Worm (Caenorhabditis elegans) whole organism, young adult: ENCODE results near the gene T26C12.2.
A peak's percentile ranks its signal among the peaks of the same experiment; 100 is the strongest.

ENCODE experiments used
- B0336.3 ChIP-seq: fragments of 200-800 bp; sonication (Bioruptor generic); IDR thresholded peaks from 2 replicates; pipeline ENCODE4 v1.3.6; 2022; ENCODE audit warnings: missing genetic modification characterization, missing compliant biosample characterization
- F23B12.7 ChIP-seq: sonication (generic microtip); optimal IDR thresholded peaks from 2 replicates; lab custom pipeline; 2017; ENCODE audit warnings: missing genetic modification characterization, mild to moderate bottlenecking, missing compliant biosample characterization, antibody characterized with exemption, moderate library complexity; ENCODE audit not compliant: insufficient read depth
- F33H1.4 ChIP-seq: fragments of 200-800 bp; sonication (Bioruptor generic); IDR thresholded peaks from 2 replicates; pipeline ENCODE4 v1.3.6; 2022; ENCODE audit warnings: missing genetic modification reagents, missing genetic modification characterization, missing compliant biosample characterization
- F37B4.10 ChIP-seq: fragments of 200-800 bp; sonication (Bioruptor generic); IDR thresholded peaks from 2 replicates; pipeline ENCODE4 v1.3.6; 2022; ENCODE audit warnings: missing genetic modification characterization, missing compliant biosample characterization
- F57C9.4 ChIP-seq: sonication (generic microtip); optimal IDR thresholded peaks from 2 replicates; lab custom pipeline; 2017; ENCODE audit warnings: mild to moderate bottlenecking, missing genetic modification characterization, missing compliant biosample characterization
- K11D2.4 ChIP-seq: fragments of 200-800 bp; sonication (Bioruptor generic); IDR thresholded peaks from 2 replicates; pipeline ENCODE4 v1.3.6; 2022; ENCODE audit warnings: missing genetic modification reagents, missing genetic modification characterization, missing compliant biosample characterization
- K12H6.12 ChIP-seq: fragments of 200-800 bp; sonication (Bioruptor generic); optimal IDR thresholded peaks from 2 replicates; lab custom pipeline; 2018; ENCODE audit warnings: mild to moderate bottlenecking, missing genetic modification characterization, missing compliant biosample characterization
- T07F8.4 ChIP-seq: sonication (generic microtip); optimal IDR thresholded peaks from 2 replicates; lab custom pipeline; 2016; ENCODE audit warnings: mild to moderate bottlenecking, missing genetic modification characterization, moderate library complexity, missing compliant biosample characterization
- Y53G8AR.9 ChIP-seq: fragments of 200-800 bp; sonication (Bioruptor generic); conservative IDR thresholded peaks from 2 replicates; pipeline ENCODE4 v1.3.6; 2022; ENCODE audit warnings: missing genetic modification reagents, missing genetic modification characterization, missing compliant biosample characterization
- Y79H2A.3 ChIP-seq: fragments of 200-800 bp; sonication (Bioruptor generic); conservative IDR thresholded peaks from 2 replicates; pipeline ENCODE4 v1.3.6; 2022; ENCODE audit warnings: missing genetic modification reagents, missing genetic modification characterization, missing compliant biosample characterization
- aptf-3 ChIP-seq: fragments of 200-800 bp; sonication (Bioruptor generic); IDR thresholded peaks from 2 replicates; pipeline ENCODE4 v1.3.6; 2022; ENCODE audit warnings: missing genetic modification characterization, missing compliant biosample characterization
- atf-7 ChIP-seq: sonication (generic microtip); optimal IDR thresholded peaks from 2 replicates; lab custom pipeline; 2017; ENCODE audit warnings: mild to moderate bottlenecking, missing genetic modification characterization, missing compliant biosample characterization
- attf-3 ChIP-seq: fragments of 200-800 bp; sonication (Bioruptor generic); conservative IDR thresholded peaks from 2 replicates; pipeline ENCODE4 v1.3.6; 2022; ENCODE audit warnings: missing genetic modification reagents, missing genetic modification characterization, missing compliant biosample characterization
- attf-5 ChIP-seq: fragments of 200-800 bp; sonication (Bioruptor generic); optimal IDR thresholded peaks from 2 replicates; lab custom pipeline; 2018; ENCODE audit warnings: mild to moderate bottlenecking, missing genetic modification characterization, missing compliant biosample characterization
- cebp-1 ChIP-seq, 2 experiments: fragments of 200-800 bp in 1 of 2; sonication (Bioruptor generic) in 1 of 2; sonication (generic microtip) in 1 of 2; IDR thresholded peaks in 1 of 2; optimal IDR thresholded peaks in 1 of 2; 2 replicates each; pipeline versions ENCODE4 v1.3.6 to Lab custom; 2017 to 2022; ENCODE audit warnings: missing compliant biosample characterization in 2 of 2, missing genetic modification characterization in 2 of 2, mild to moderate bottlenecking in 1 of 2, missing genetic modification reagents in 1 of 2, moderate library complexity in 1 of 2
- ceh-58 ChIP-seq: fragments of 200-800 bp; sonication (Bioruptor generic); IDR thresholded peaks from 2 replicates; pipeline ENCODE4 v1.3.6; 2022; ENCODE audit warnings: missing genetic modification characterization, missing compliant biosample characterization
- die-1 ChIP-seq: sonication (generic microtip); optimal IDR thresholded peaks from 2 replicates; lab custom pipeline; 2016; ENCODE audit warnings: missing genotype, mild to moderate bottlenecking, missing genetic modification characterization, missing compliant biosample characterization
- dox-1 ChIP-seq: fragments of 200-800 bp; sonication (Bioruptor generic); IDR thresholded peaks from 2 replicates; pipeline ENCODE4 v1.3.6; 2022; ENCODE audit warnings: missing genetic modification reagents, missing genetic modification characterization, missing compliant biosample characterization
- egl-44 ChIP-seq: fragments of 200-800 bp; sonication (Bioruptor generic); IDR thresholded peaks from 2 replicates; pipeline ENCODE4 v1.3.6; 2022; ENCODE audit warnings: missing genetic modification reagents, missing genetic modification characterization, missing compliant biosample characterization
- egrh-3 ChIP-seq: fragments of 200-800 bp; sonication (Bioruptor generic); IDR thresholded peaks from 2 replicates; pipeline ENCODE4 v1.3.6; 2022; ENCODE audit warnings: missing genetic modification reagents, missing genetic modification characterization, missing compliant biosample characterization
- ekl-4 ChIP-seq: fragments of 200-800 bp; sonication (Bioruptor generic); IDR thresholded peaks from 2 replicates; pipeline ENCODE4 v1.3.6; 2022; ENCODE audit warnings: missing genetic modification reagents, missing genetic modification characterization, missing compliant biosample characterization
- hlh-26 ChIP-seq: fragments of 200-800 bp; sonication (Bioruptor generic); conservative IDR thresholded peaks from 2 replicates; pipeline ENCODE4 v1.3.6; 2022; ENCODE audit warnings: missing genetic modification reagents, missing genetic modification characterization, missing compliant biosample characterization
- hmg-1.2 ChIP-seq: fragments of 200-800 bp; sonication (Bioruptor generic); IDR thresholded peaks from 2 replicates; pipeline ENCODE4 v1.3.6; 2022; ENCODE audit warnings: missing genetic modification reagents, missing genetic modification characterization, missing compliant biosample characterization
- let-607 ChIP-seq, 2 experiments: fragments of 200-800 bp in 1 of 2; sonication (Bioruptor generic) in 1 of 2; sonication (generic microtip) in 1 of 2; optimal IDR thresholded peaks; 2 replicates each; lab custom pipeline; 2016 to 2018; ENCODE audit warnings: mild to moderate bottlenecking in 2 of 2, missing compliant biosample characterization in 2 of 2, missing genetic modification characterization in 2 of 2, moderate library complexity in 2 of 2, missing genotype in 1 of 2
- lin-26 ChIP-seq: fragments of 200-800 bp; sonication (Bioruptor generic); IDR thresholded peaks from 2 replicates; pipeline ENCODE4 v1.3.6; 2022; ENCODE audit warnings: missing genetic modification reagents, missing genetic modification characterization, missing compliant biosample characterization
- lin-35 ChIP-seq, 3 experiments: fragments of 150-350 bp in 2 of 3; sonication (generic microtip) in 1 of 3; optimal IDR thresholded peaks; 2 replicates each; lab custom pipeline; 2014 to 2018; ENCODE audit warnings: missing biosample characterization in 3 of 3, missing genetic modification characterization in 3 of 3, missing genetic modification reagents in 3 of 3
- lin-40 ChIP-seq: sonication (generic microtip); optimal IDR thresholded peaks from 2 replicates; lab custom pipeline; 2016; ENCODE audit warnings: missing genetic modification characterization, mild to moderate bottlenecking, missing compliant biosample characterization, missing genotype, missing genetic modification reagents
- lin-54 ChIP-seq: fragments of 200-800 bp; sonication (Bioruptor generic); optimal IDR thresholded peaks from 2 replicates; lab custom pipeline; 2018; ENCODE audit warnings: mild to moderate bottlenecking, missing genetic modification characterization, missing compliant biosample characterization
- madf-10 ChIP-seq: sonication (generic microtip); optimal IDR thresholded peaks from 2 replicates; lab custom pipeline; 2016; ENCODE audit warnings: mild to moderate bottlenecking, missing genetic modification characterization, missing compliant biosample characterization
- madf-3 ChIP-seq: fragments of 200-800 bp; sonication (Bioruptor generic); IDR thresholded peaks from 2 replicates; pipeline ENCODE4 v1.3.6; 2022; ENCODE audit warnings: missing genetic modification reagents, missing genetic modification characterization, missing compliant biosample characterization
- madf-6 ChIP-seq: fragments of 200-800 bp; sonication (Bioruptor generic); IDR thresholded peaks from 2 replicates; pipeline ENCODE4 v1.3.6; 2022; ENCODE audit warnings: missing genetic modification reagents, missing genetic modification characterization, missing compliant biosample characterization
- mcd-1 ChIP-seq: fragments of 200-800 bp; sonication (Bioruptor generic); IDR thresholded peaks from 2 replicates; pipeline ENCODE4 v1.3.6; 2022; ENCODE audit warnings: missing genetic modification reagents, missing genetic modification characterization, missing compliant biosample characterization
- nfyb-1 ChIP-seq: fragments of 200-800 bp; sonication (Bioruptor generic); IDR thresholded peaks from 2 replicates; pipeline ENCODE4 v1.3.6; 2022; ENCODE audit warnings: missing genetic modification reagents, missing genetic modification characterization, missing compliant biosample characterization
- nhr-80 ChIP-seq: sonication (generic microtip); optimal IDR thresholded peaks from 2 replicates; lab custom pipeline; 2016; ENCODE audit warnings: missing genetic modification characterization, missing compliant biosample characterization
- nhr-90 ChIP-seq: sonication (generic microtip); optimal IDR thresholded peaks from 2 replicates; lab custom pipeline; 2016; ENCODE audit warnings: missing genotype, mild to moderate bottlenecking, missing genetic modification characterization, missing compliant biosample characterization
- pbrm-1 ChIP-seq: fragments of 200-800 bp; sonication (Bioruptor generic); IDR thresholded peaks from 2 replicates; pipeline ENCODE4 v1.3.6; 2022; ENCODE audit warnings: missing genetic modification reagents, missing genetic modification characterization, missing compliant biosample characterization
- snpc-1.1 ChIP-seq: sonication (generic microtip); optimal IDR thresholded peaks from 2 replicates; lab custom pipeline; 2017; ENCODE audit warnings: missing genetic modification characterization, mild to moderate bottlenecking, missing compliant biosample characterization, antibody characterized with exemption, moderate library complexity, missing genotype, missing genetic modification reagents; ENCODE audit not compliant: insufficient read depth
- snpc-1.3 ChIP-seq: sonication (generic microtip); optimal IDR thresholded peaks from 2 replicates; lab custom pipeline; 2017; ENCODE audit warnings: missing genetic modification characterization, mild to moderate bottlenecking, missing compliant biosample characterization, antibody characterized with exemption, moderate library complexity, missing genotype, missing genetic modification reagents; ENCODE audit not compliant: insufficient read depth
- snpc-4 ChIP-seq, 5 experiments: fragments of 150-350 bp in 1 of 5; sonication (generic microtip) in 4 of 5; optimal IDR thresholded peaks; 2 replicates each; lab custom pipeline; 2014 to 2018; ENCODE audit warnings: missing genetic modification characterization in 5 of 5, missing biosample characterization in 3 of 5, antibody characterized with exemption in 2 of 5, mild to moderate bottlenecking in 2 of 5, missing compliant biosample characterization in 2 of 5, missing genotype in 2 of 5, moderate library complexity in 2 of 5, missing genetic modification reagents in 1 of 5
- somi-1 ChIP-seq: fragments of 200-800 bp; sonication (Bioruptor generic); optimal IDR thresholded peaks from 2 replicates; lab custom pipeline; 2018; ENCODE audit warnings: mild to moderate bottlenecking, missing genetic modification characterization, missing compliant biosample characterization
- unc-130 ChIP-seq: sonication (generic microtip); optimal IDR thresholded peaks from 2 replicates; lab custom pipeline; 2016; ENCODE audit warnings: missing genetic modification reagents, missing genetic modification characterization, missing compliant biosample characterization
- zfh-2 ChIP-seq: fragments of 200-800 bp; sonication (Bioruptor generic); conservative IDR thresholded peaks from 2 replicates; pipeline ENCODE4 v1.3.6; 2022; ENCODE audit warnings: missing genetic modification reagents, missing genetic modification characterization, missing compliant biosample characterization
- ztf-18 ChIP-seq: sonication (generic microtip); optimal IDR thresholded peaks from 2 replicates; lab custom pipeline; 2016; ENCODE audit warnings: missing genotype, mild to moderate bottlenecking, missing genetic modification characterization, missing compliant biosample characterization
- ztf-22 ChIP-seq: fragments of 200-800 bp; sonication (Bioruptor generic); optimal IDR thresholded peaks from 2 replicates; lab custom pipeline; 2018; ENCODE audit warnings: mild to moderate bottlenecking, missing genetic modification characterization, moderate library complexity, missing compliant biosample characterization
- ztf-26 ChIP-seq: sonication (generic microtip); optimal IDR thresholded peaks from 2 replicates; lab custom pipeline; 2017; ENCODE audit warnings: missing genetic modification characterization, missing compliant biosample characterization
- ztf-3 ChIP-seq: fragments of 200-800 bp; sonication (Bioruptor generic); optimal IDR thresholded peaks from 2 replicates; lab custom pipeline; 2018; ENCODE audit warnings: mild to moderate bottlenecking, missing genetic modification characterization, missing compliant biosample characterization

Gene T26C12.2

ce11 chrIV:3311243-3311642 is 45.7 kb upstream of the T26C12.2 start, which contains the start of gene zip-11:
zip-11 (plus strand) TSS chrIV:3311276.
- TF ChIP-seq egrh-3 (GFP tag; lab: Robert Waterston, UW): peak; percentile 71; the same call in 1 of the 2 replicates
- TF ChIP-seq F37B4.10: 0 out of 2 replicates have a peak, but pooled peaks have one; percentile 24
- TF ChIP-seq attf-3 (GFP tag; lab: Robert Waterston, UW): no peak
- TF ChIP-seq ztf-18: peak; percentile 14
- TF ChIP-seq pbrm-1: 0 out of 2 replicates have a peak, but pooled peaks have one; percentile 36
- peak; percentile 52 for TF ChIP-seq K12H6.12 (tag; lab: Kevin White, UChicago)
- TF ChIP-seq F33H1.4: 0 out of 2 replicates have a peak, but pooled peaks have one; percentile 13
- TF ChIP-seq snpc-1.1 (tag; lab: Kevin White, UChicago): no peak
- TF ChIP-seq dox-1: peak; percentile 71
- TF ChIP-seq Y53G8AR.9 (GFP tag; lab: Robert Waterston, UW): peak; percentile 50; the same call in 1 of the 2 replicates
- no peak for TF ChIP-seq hlh-26 (GFP tag; lab: Robert Waterston, UW)
- TF ChIP-seq aptf-3: no peak
- TF ChIP-seq nhr-90 (tag; lab: Kevin White, UChicago): peak; percentile 75
- peak; percentile 62 for TF ChIP-seq lin-40 (tag; lab: Kevin White, UChicago)
- peak; percentile 12 to 63 for TF ChIP-seq let-607 (tag; optimal IDR thresholded peaks at IDR 0.05; lab: Kevin White, UChicago)
- peak; percentile 99 for TF ChIP-seq zfh-2
- no peak for TF ChIP-seq snpc-4 (GFP tag; optimal IDR thresholded peaks at IDR 0.05; lab: Kevin White, UChicago)
- TF ChIP-seq snpc-4 (tag; optimal IDR thresholded peaks at IDR 0.05; lab: Kevin White, UChicago): peak in 1 of 4 experiments; percentile 18
- TF ChIP-seq F23B12.7 (tag; lab: Kevin White, UChicago): peak; percentile 29
- TF ChIP-seq madf-6 (GFP tag; lab: Robert Waterston, UW): peak; percentile 11; the same call in 1 of the 2 replicates
- TF ChIP-seq nhr-80 (tag; lab: Kevin White, UChicago): peak; percentile 67
- peak in 1 of 3 experiments; percentile 54 for TF ChIP-seq lin-35 (GFP tag; optimal IDR thresholded peaks at IDR 0.05; lab: Kevin White, UChicago)
- peak; percentile 69; the same call in 1 of the 2 replicates for TF ChIP-seq nfyb-1
- TF ChIP-seq ekl-4 (GFP tag; lab: Robert Waterston, UW): 0 out of 2 replicates have a peak, but pooled peaks have one; percentile 30
- TF ChIP-seq K11D2.4 (GFP tag; lab: Robert Waterston, UW): peak; percentile 83
- TF ChIP-seq atf-7 (tag; lab: Kevin White, UChicago): peak; percentile 16
- TF ChIP-seq ztf-22 (GFP tag; lab: Kevin White, UChicago): peak; percentile 13
- peak; percentile 99 for TF ChIP-seq hmg-1.2 (GFP tag; lab: Robert Waterston, UW)
- peak; percentile 51 for TF ChIP-seq lin-54 (GFP tag; lab: Kevin White, UChicago)
- no peak for TF ChIP-seq ceh-58 (GFP tag; lab: Robert Waterston, UW)
- TF ChIP-seq madf-10: peak; percentile 62
- TF ChIP-seq mcd-1 (GFP tag; lab: Robert Waterston, UW): peak; percentile 82
- 0 out of 2 replicates have a peak, but pooled peaks have one; percentile 37 for TF ChIP-seq lin-26 (GFP tag; lab: Robert Waterston, UW)
- TF ChIP-seq ztf-26: peak; percentile 80
- peak; percentile 26 for TF ChIP-seq somi-1
- no peak for TF ChIP-seq T07F8.4 (tag; lab: Kevin White, UChicago)
- no peak for TF ChIP-seq die-1 (tag; lab: Kevin White, UChicago)
- no peak for TF ChIP-seq egl-44 (GFP tag; lab: Robert Waterston, UW)
- no peak for TF ChIP-seq Y79H2A.3
- no peak for TF ChIP-seq ztf-3 (GFP tag; lab: Kevin White, UChicago)
- TF ChIP-seq attf-5 (GFP tag; lab: Kevin White, UChicago): peak; percentile 66
- TF ChIP-seq unc-130: no peak
- no peak for TF ChIP-seq snpc-1.3
- 0 out of 2 replicates have a peak, but pooled peaks have one; percentile 54 for TF ChIP-seq madf-3
- peak; percentile 100 for TF ChIP-seq F57C9.4
- no peak for TF ChIP-seq cebp-1 (GFP tag; IDR thresholded peaks at IDR 0.05; lab: Robert Waterston, UW)
- peak; percentile 77 for TF ChIP-seq cebp-1 (tag; optimal IDR thresholded peaks at IDR 0.05; lab: Kevin White, UChicago)
- TF ChIP-seq B0336.3 (GFP tag; lab: Robert Waterston, UW): peak; percentile 58; the same call in 1 of the 2 replicates
